Fruit fly (Drosophila melanogaster) whole organism, prepupa: Measurements from ENCODE around the gene TBC1D16.
A peak's percentile ranks its signal among the peaks of the same experiment; 100 is the strongest.

Source experiments
- Blimp-1 ChIP-seq: fragments of 200-800 bp; sonication (Bioruptor generic); optimal IDR thresholded peaks from 3 replicates; lab custom pipeline; 2017; ENCODE audit warnings: missing biosample characterization, missing genetic modification characterization, mild to moderate bottlenecking, moderate library complexity, missing genetic modification reagents
- CG10631 ChIP-seq: fragments of 200-800 bp; sonication (Bioruptor generic); optimal IDR thresholded peaks from 2 replicates; lab custom pipeline; 2016; ENCODE audit warnings: missing biosample characterization, missing genetic modification characterization
- CG15336 ChIP-seq: fragments of 200-800 bp; sonication (Bioruptor generic); IDR thresholded peaks from 2 replicates; pipeline ENCODE4 v1.3.6; 2022; ENCODE audit warnings: missing biosample characterization, missing genetic modification characterization
- CG1621 ChIP-seq: fragments of 200-800 bp; sonication (Bioruptor generic); optimal IDR thresholded peaks from 3 replicates; lab custom pipeline; 2018; ENCODE audit warnings: missing biosample characterization, mild to moderate bottlenecking, missing genetic modification characterization
- CG16779 ChIP-seq: fragments of 200-800 bp; sonication (Bioruptor generic); optimal IDR thresholded peaks from 3 replicates; lab custom pipeline; 2017; ENCODE audit warnings: missing biosample characterization, mild to moderate bottlenecking, missing genetic modification characterization
- CG3032 ChIP-seq: fragments of 200-800 bp; optimal IDR thresholded peaks from 2 replicates; lab custom pipeline; 2019; ENCODE audit warnings: missing biosample characterization, mild to moderate bottlenecking, missing genetic modification characterization, moderate library complexity
- CG31627 ChIP-seq: fragments of 200-800 bp; sonication (Bioruptor generic); optimal IDR thresholded peaks from 3 replicates; lab custom pipeline; 2016; ENCODE audit warnings: missing biosample characterization, missing genetic modification characterization
- CG32006 ChIP-seq: fragments of 200-800 bp; sonication (Bioruptor generic); optimal IDR thresholded peaks from 3 replicates; lab custom pipeline; 2017; ENCODE audit warnings: missing biosample characterization, mild to moderate bottlenecking, missing genetic modification characterization
- CG34406 ChIP-seq: fragments of 200-800 bp; sonication (Bioruptor generic); optimal IDR thresholded peaks from 3 replicates; lab custom pipeline; 2016; ENCODE audit warnings: missing biosample characterization, missing genetic modification characterization
- CG6163 ChIP-seq: fragments of 200-800 bp; sonication (Bioruptor generic); IDR thresholded peaks from 3 replicates; pipeline ENCODE4 v1.3.6; 2022; ENCODE audit warnings: missing biosample characterization, missing genetic modification characterization
- CG6276 ChIP-seq: fragments of 200-800 bp; sonication (Bioruptor generic); optimal IDR thresholded peaks from 2 replicates; lab custom pipeline; 2017; ENCODE audit warnings: missing biosample characterization, mild to moderate bottlenecking, missing genetic modification characterization
- CG6792 ChIP-seq: fragments of 200-800 bp; sonication (Bioruptor generic); optimal IDR thresholded peaks from 3 replicates; lab custom pipeline; 2016; ENCODE audit warnings: missing biosample characterization, missing genetic modification characterization
- CG6808 ChIP-seq: fragments of 200-800 bp; sonication (Bioruptor generic); optimal IDR thresholded peaks from 3 replicates; lab custom pipeline; 2017; ENCODE audit warnings: missing biosample characterization, missing genetic modification characterization, mild to moderate bottlenecking, moderate library complexity, missing genetic modification reagents
- CG6854 ChIP-seq: fragments of 200-800 bp; sonication (Bioruptor generic); optimal IDR thresholded peaks from 2 replicates; lab custom pipeline; 2017; ENCODE audit warnings: missing biosample characterization, mild to moderate bottlenecking, missing genetic modification characterization
- CG7368 ChIP-seq: fragments of 200-800 bp; sonication (Bioruptor generic); optimal IDR thresholded peaks from 3 replicates; lab custom pipeline; 2016; ENCODE audit warnings: missing biosample characterization, missing genetic modification characterization
- CG8119 ChIP-seq: fragments of 200-800 bp; sonication (Bioruptor generic); IDR thresholded peaks from 3 replicates; pipeline ENCODE4 v1.3.6; 2022; ENCODE audit warnings: missing biosample characterization, missing genetic modification characterization
- CG8319 ChIP-seq: fragments of 200-800 bp; sonication (Bioruptor generic); optimal IDR thresholded peaks from 3 replicates; lab custom pipeline; 2016; ENCODE audit warnings: missing biosample characterization, missing genetic modification characterization
- CG8632 ChIP-seq: fragments of 200-800 bp; sonication (Bioruptor generic); optimal IDR thresholded peaks from 3 replicates; lab custom pipeline; 2016; ENCODE audit warnings: missing biosample characterization, missing genetic modification characterization
- CG9139 ChIP-seq: fragments of 200-800 bp; sonication (Bioruptor generic); optimal IDR thresholded peaks from 3 replicates; lab custom pipeline; 2017; ENCODE audit warnings: missing biosample characterization, mild to moderate bottlenecking, missing genetic modification characterization
- Eip75B ChIP-seq: fragments of 200-800 bp; sonication (Bioruptor generic); optimal IDR thresholded peaks from 3 replicates; lab custom pipeline; 2016; ENCODE audit warnings: missing biosample characterization, missing genetic modification characterization
- Eip78C ChIP-seq: fragments of 200-800 bp; sonication (Bioruptor generic); peaks from one replicate; lab custom pipeline; 2016; ENCODE audit warnings: missing biosample characterization, missing genetic modification characterization
- Eip93F ChIP-seq: fragments of 200-800 bp; sonication (Bioruptor generic); optimal IDR thresholded peaks from 2 replicates; lab custom pipeline; 2016; ENCODE audit warnings: missing biosample characterization, mild to moderate bottlenecking, missing genetic modification characterization
- Ets21C ChIP-seq: fragments of 200-800 bp; sonication (Bioruptor generic); optimal IDR thresholded peaks from 3 replicates; lab custom pipeline; 2016; ENCODE audit warnings: missing biosample characterization, missing genetic modification characterization
- Ets96B ChIP-seq: fragments of 200-800 bp; optimal IDR thresholded peaks from 2 replicates; lab custom pipeline; 2019; ENCODE audit warnings: missing biosample characterization, mild to moderate bottlenecking, missing genetic modification characterization, moderate library complexity
- Gug ChIP-seq: fragments of 200-800 bp; sonication (Bioruptor generic); IDR thresholded peaks from 2 replicates; pipeline ENCODE4 v1.3.6; 2022; ENCODE audit warnings: missing biosample characterization, missing genetic modification characterization
- Hr39 ChIP-seq: fragments of 200-800 bp; sonication (Bioruptor generic); optimal IDR thresholded peaks from 2 replicates; lab custom pipeline; 2016; ENCODE audit warnings: missing biosample characterization, missing genetic modification characterization
- Hr4 ChIP-seq: fragments of 200-800 bp; sonication (Bioruptor generic); optimal IDR thresholded peaks from 3 replicates; lab custom pipeline; 2016; ENCODE audit warnings: missing biosample characterization, missing genetic modification characterization
- Lpt ChIP-seq: fragments of 200-800 bp; sonication (Bioruptor generic); optimal IDR thresholded peaks from 3 replicates; lab custom pipeline; 2016; ENCODE audit warnings: missing biosample characterization, missing genetic modification characterization
- Smox ChIP-seq: fragments of 200-800 bp; sonication (Bioruptor generic); optimal IDR thresholded peaks from 3 replicates; lab custom pipeline; 2016; ENCODE audit warnings: missing biosample characterization, missing genetic modification characterization
- Sox102F ChIP-seq: fragments of 200-800 bp; sonication (Bioruptor generic); optimal IDR thresholded peaks from 2 replicates; lab custom pipeline; 2016; ENCODE audit warnings: missing biosample characterization, mild to moderate bottlenecking, missing genetic modification characterization
- achi ChIP-seq: fragments of 200-800 bp; sonication (Bioruptor generic); optimal IDR thresholded peaks from 3 replicates; lab custom pipeline; 2016; ENCODE audit warnings: missing biosample characterization, missing genetic modification characterization
- acj6 ChIP-seq: fragments of 200-800 bp; sonication (Bioruptor generic); optimal IDR thresholded peaks from 3 replicates; lab custom pipeline; 2016; ENCODE audit warnings: missing biosample characterization, missing genetic modification characterization
- cyc ChIP-seq: fragments of 200-800 bp; sonication (Bioruptor generic); optimal IDR thresholded peaks from 3 replicates; lab custom pipeline; 2016; ENCODE audit warnings: missing biosample characterization, missing genetic modification characterization
- dac ChIP-seq: fragments of 200-800 bp; sonication (Bioruptor generic); optimal IDR thresholded peaks from 2 replicates; lab custom pipeline; 2017; ENCODE audit warnings: missing biosample characterization, mild to moderate bottlenecking, missing genetic modification characterization
- dsx ChIP-seq: fragments of 200-800 bp; optimal IDR thresholded peaks from 3 replicates; lab custom pipeline; 2019; ENCODE audit warnings: missing biosample characterization, mild to moderate bottlenecking, missing genetic modification characterization, moderate library complexity; ENCODE audit not compliant: poor library complexity, severe bottlenecking
- eg ChIP-seq: fragments of 200-800 bp; sonication (Bioruptor generic); IDR thresholded peaks from 3 replicates; pipeline ENCODE4 v1.3.6; 2022; ENCODE audit warnings: missing biosample characterization, missing genetic modification characterization
- esn ChIP-seq: fragments of 200-800 bp; sonication (Bioruptor generic); optimal IDR thresholded peaks from 2 replicates; lab custom pipeline; 2016; ENCODE audit warnings: missing biosample characterization, mild to moderate bottlenecking, missing genetic modification characterization, moderate library complexity
- fd59A ChIP-seq: fragments of 200-800 bp; sonication (Bioruptor generic); optimal IDR thresholded peaks from 2 replicates; lab custom pipeline; 2017; ENCODE audit warnings: missing biosample characterization, mild to moderate bottlenecking, missing genetic modification characterization, missing genetic modification reagents
- fd85E ChIP-seq: fragments of 200-800 bp; sonication (Bioruptor generic); optimal IDR thresholded peaks from 3 replicates; lab custom pipeline; 2016; ENCODE audit warnings: missing biosample characterization, missing genetic modification characterization
- fkh ChIP-seq: fragments of 200-800 bp; sonication (Bioruptor generic); optimal IDR thresholded peaks from 3 replicates; lab custom pipeline; 2017; ENCODE audit warnings: missing biosample characterization, mild to moderate bottlenecking, missing genetic modification characterization, moderate library complexity
- lz ChIP-seq: fragments of 200-800 bp; sonication (Bioruptor generic); optimal IDR thresholded peaks from 3 replicates; lab custom pipeline; 2016; ENCODE audit warnings: missing biosample characterization, missing genetic modification characterization
- net ChIP-seq: fragments of 200-800 bp; sonication (Bioruptor generic); optimal IDR thresholded peaks from 3 replicates; lab custom pipeline; 2016; ENCODE audit warnings: missing biosample characterization, missing genetic modification characterization
- pdm3 ChIP-seq: fragments of 200-800 bp; sonication (Bioruptor generic); optimal IDR thresholded peaks from 3 replicates; lab custom pipeline; 2016; ENCODE audit warnings: missing biosample characterization, missing genetic modification characterization
- salr ChIP-seq, 2 experiments: fragments of 200-800 bp; sonication (Bioruptor generic); optimal IDR thresholded peaks; 3 replicates each; lab custom pipeline; 2016 to 2018; ENCODE audit warnings: missing biosample characterization in 2 of 2, missing genetic modification characterization in 2 of 2, mild to moderate bottlenecking in 1 of 2
- spab ChIP-seq: fragments of 200-800 bp; sonication (Bioruptor generic); optimal IDR thresholded peaks from 2 replicates; lab custom pipeline; 2017; ENCODE audit warnings: missing biosample characterization, mild to moderate bottlenecking, missing genetic modification characterization, missing genetic modification reagents
- ss ChIP-seq, 2 experiments: fragments of 200-800 bp; sonication (Bioruptor generic); optimal IDR thresholded peaks; 2 replicates in 1 of 2; 3 replicates in 1 of 2; lab custom pipeline; 2017 to 2018; ENCODE audit warnings: mild to moderate bottlenecking in 2 of 2, missing biosample characterization in 2 of 2, missing genetic modification characterization in 2 of 2, moderate library complexity in 1 of 2
- svp ChIP-seq: fragments of 200-800 bp; sonication (Bioruptor generic); peaks from one replicate; lab custom pipeline; 2016; ENCODE audit warnings: missing biosample characterization, missing genetic modification characterization
- topi ChIP-seq: fragments of 200-800 bp; sonication (Bioruptor generic); optimal IDR thresholded peaks from 3 replicates; lab custom pipeline; 2016; ENCODE audit warnings: missing biosample characterization, missing genetic modification characterization

The TBC1D16 gene

DNA sequence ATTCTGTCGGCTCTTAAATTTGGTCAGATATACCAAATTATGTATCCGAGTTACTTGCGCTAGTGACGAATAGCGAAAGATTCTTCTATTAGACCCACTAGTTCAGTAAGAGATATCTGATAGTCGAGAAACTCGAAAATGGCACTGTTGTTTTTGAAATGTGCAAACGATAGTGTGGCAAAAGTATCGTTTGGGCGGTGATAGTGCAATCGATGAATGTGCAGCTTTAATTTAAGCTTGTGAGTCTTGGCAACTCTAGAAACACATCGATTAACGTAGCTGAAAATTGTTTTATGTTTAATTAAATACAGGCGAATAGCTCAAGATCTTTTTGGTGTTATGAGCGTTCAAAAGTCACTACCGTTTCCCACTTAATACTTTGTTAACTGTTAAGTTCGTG lies 1.9 kb upstream of the TBC1D16 start, which contains the start of gene STUB1:
TSS of gene STUB1 (plus strand) at position 232 of the 400 bp plus-strand sequence.
- TF ChIP-seq Hr4 (GFP tag; lab: Kevin White, UChicago) (no peak), Lpt (GFP tag; lab: Kevin White, UChicago) (no peak), CG31627 (GFP tag; lab: Kevin White, UChicago) (peak; percentile 8), topi (GFP tag; lab: Kevin White, UChicago) (no peak), fkh (GFP tag; lab: Kevin White, UChicago) (peak; percentile 14), esn (GFP tag; lab: Kevin White, UChicago) (peak; percentile 36)

DNA sequence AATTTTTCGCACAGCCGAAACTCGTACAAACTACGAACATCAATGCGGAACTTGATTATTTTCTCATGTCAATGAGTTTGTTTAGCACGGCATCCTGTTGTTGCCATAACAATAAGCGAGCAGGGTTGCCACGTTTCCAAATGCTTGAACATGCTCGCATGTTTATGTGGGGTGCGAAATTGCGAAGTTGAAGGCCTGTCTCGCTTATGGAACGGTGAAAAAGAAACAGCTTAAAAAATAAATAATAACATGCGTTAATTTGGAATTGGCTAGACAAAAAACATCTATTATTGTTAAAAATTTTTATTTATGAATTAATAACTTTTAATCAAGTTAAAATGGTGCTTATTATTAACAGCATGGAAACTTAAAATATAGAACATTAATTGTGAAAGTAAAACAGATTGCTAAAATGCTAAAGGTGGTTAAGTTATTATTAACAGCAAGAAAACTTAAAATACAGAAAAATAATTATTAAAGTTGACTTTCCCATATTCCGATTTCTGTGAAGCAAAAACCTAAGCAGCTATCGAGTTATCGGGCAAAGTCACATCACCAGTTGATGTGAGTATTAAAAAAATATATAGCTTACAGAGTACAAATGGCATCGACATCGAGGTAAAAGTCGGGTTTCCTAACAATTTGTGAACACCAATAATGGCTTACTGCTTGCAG lies 4.5 kb downstream of the TBC1D16 start, which contains the start of the genes Bug22 and TfIIB:
TSS of gene Bug22 (minus strand) at position 117 of the 675 bp plus-strand sequence.
TSS of gene TfIIB (plus strand) at position 537 of the 675 bp plus-strand sequence.
- TF ChIP-seq CG7368, result no peak
- no peak for TF ChIP-seq fd85E (GFP tag; lab: Kevin White, UChicago)
- TF ChIP-seq Lpt (GFP tag; lab: Kevin White, UChicago), result no peak
- peak; percentile 82 for TF ChIP-seq esn (GFP tag; lab: Kevin White, UChicago)
- TF ChIP-seq CG3032 (tag; lab: Kevin White, UChicago), result peak; percentile 59
- no peak for TF ChIP-seq fd59A (GFP tag; lab: Kevin White, UChicago)
- peak; percentile 53 for TF ChIP-seq Ets96B (tag; lab: Kevin White, UChicago)
- TF ChIP-seq salr (GFP tag; optimal IDR thresholded peaks at IDR 0.05; lab: Kevin White, UChicago), result no peak
- TF ChIP-seq Smox (GFP tag; lab: Kevin White, UChicago), result no peak
- TF ChIP-seq CG8632 (GFP tag; lab: Kevin White, UChicago), result no peak
- 0 out of 2 replicates have a peak, but pooled peaks have one; percentile 30 for TF ChIP-seq CG15336
- TF ChIP-seq CG8319 (GFP tag; lab: Kevin White, UChicago), result peak; percentile 25
- peak; percentile 64 for TF ChIP-seq CG34406 (GFP tag; lab: Kevin White, UChicago)
- no peak for TF ChIP-seq Eip75B (GFP tag; lab: Kevin White, UChicago)
- TF ChIP-seq CG31627 (GFP tag; lab: Kevin White, UChicago), result peak; percentile 75
- no peak for TF ChIP-seq Blimp-1 (GFP tag; lab: Kevin White, UChicago)
- TF ChIP-seq Eip93F (GFP tag; lab: Kevin White, UChicago), result no peak
- TF ChIP-seq Ets21C (GFP tag; lab: Kevin White, UChicago), result no peak
- no peak for TF ChIP-seq CG10631 (GFP tag; lab: Kevin White, UChicago)
- no peak for TF ChIP-seq dac (GFP tag; lab: Kevin White, UChicago)
- TF ChIP-seq acj6 (GFP tag; lab: Kevin White, UChicago), result peak; percentile 74
- no peak; the same call in 2 of the 3 replicates for TF ChIP-seq eg (GFP tag; lab: Robert Waterston, UW)
- TF ChIP-seq CG6792 (GFP tag; lab: Kevin White, UChicago), result peak; percentile 57
- TF ChIP-seq CG32006 (GFP tag; lab: Kevin White, UChicago), result no peak
- peak; percentile 72 for TF ChIP-seq lz (GFP tag; lab: Kevin White, UChicago)
- TF ChIP-seq spab (GFP tag; lab: Kevin White, UChicago), result no peak
- no peak for TF ChIP-seq CG9139
- no peak for TF ChIP-seq achi
- no peak for TF ChIP-seq pdm3 (GFP tag; lab: Kevin White, UChicago)
- peak; percentile 91 for TF ChIP-seq Eip78C (GFP tag; lab: Kevin White, UChicago)
- TF ChIP-seq Sox102F, result no peak
- TF ChIP-seq Hr39 (GFP tag; lab: Kevin White, UChicago), result no peak
- no peak for TF ChIP-seq dsx (GFP tag; lab: Kevin White, UChicago)
- TF ChIP-seq CG6163 (GFP tag; lab: Robert Waterston, UW), result peak; percentile 71; the same call in 2 of the 3 replicates
- TF ChIP-seq fkh (GFP tag; lab: Kevin White, UChicago), result peak; percentile 68
- no peak for TF ChIP-seq net (GFP tag; lab: Kevin White, UChicago)
- no peak for TF ChIP-seq CG8119 (GFP tag; lab: Robert Waterston, UW)
- no peak for TF ChIP-seq CG16779 (tag; lab: Kevin White, UChicago)
- TF ChIP-seq cyc (GFP tag; lab: Kevin White, UChicago), result peak; percentile 78
- TF ChIP-seq CG1621 (tag; lab: Kevin White, UChicago), result no peak
- TF ChIP-seq Gug, result no peak
- TF ChIP-seq Hr4 (GFP tag; lab: Kevin White, UChicago), result no peak
- TF ChIP-seq ss (GFP tag; optimal IDR thresholded peaks at IDR 0.05; lab: Kevin White, UChicago), result no peak
- no peak for TF ChIP-seq svp
- TF ChIP-seq CG6276, result no peak
- TF ChIP-seq CG6808, result no peak
- no peak for TF ChIP-seq CG6854 (GFP tag; lab: Kevin White, UChicago)
